Worm (Caenorhabditis elegans): ENCODE measurements around the gene dhhc-4.

- TF ChIP-seq zip-4 (GFP tag; optimal IDR thresholded peaks at IDR 0.05) (no peak), egl-27 (tag; optimal IDR thresholded peaks at IDR 0.05) (no peak), dsc-1 (tag; optimal IDR thresholded peaks at IDR 0.05) (no peak), nhr-12 (tag; optimal IDR thresholded peaks at IDR 0.05) (no peak)
These were observed 36.2 kb upstream of the dhhc-4 start for ce11 chrIII:9903694-9904292.

Data from whole organism, L1 larva.